Worm (Caenorhabditis elegans) whole organism, mixed stage, embryonic: ENCODE measurements around the gene ZC196.2.

Experiments used
- ceh-39 ChIP-seq: fragments of 150-350 bp; optimal IDR thresholded peaks from 2 replicates; lab custom pipeline; 2014; ENCODE audit warnings: missing biosample characterization, missing genetic modification characterization
- ces-1 ChIP-seq: fragments of 150-350 bp; optimal IDR thresholded peaks from 2 replicates; lab custom pipeline; 2014; ENCODE audit warnings: missing biosample characterization, missing genetic modification reagents, missing genetic modification characterization
- elt-1 ChIP-seq: sonication (generic microtip); optimal IDR thresholded peaks from 2 replicates; lab custom pipeline; 2017; ENCODE audit warnings: missing genetic modification characterization, mild to moderate bottlenecking, missing compliant biosample characterization, antibody characterized with exemption, moderate library complexity, borderline replicate concordance; ENCODE audit not compliant: insufficient read depth
- elt-3 ChIP-seq: fragments of 150-350 bp; optimal IDR thresholded peaks from 2 replicates; lab custom pipeline; 2014; ENCODE audit warnings: missing biosample characterization, missing genetic modification characterization
- lsy-2 ChIP-seq: fragments of 150-350 bp; optimal IDR thresholded peaks from 2 replicates; lab custom pipeline; 2014; ENCODE audit warnings: missing biosample characterization, missing genetic modification characterization
- mep-1 ChIP-seq: fragments of 150-350 bp; optimal IDR thresholded peaks from 2 replicates; lab custom pipeline; 2017; ENCODE audit warnings: missing biosample characterization, missing genetic modification reagents, missing genetic modification characterization, inconsistent platforms
- nhr-28 ChIP-seq: fragments of 150-350 bp; optimal IDR thresholded peaks from 2 replicates; lab custom pipeline; 2014; ENCODE audit warnings: missing biosample characterization, missing genetic modification characterization
- nhr-76 ChIP-seq: sonication (generic microtip); optimal IDR thresholded peaks from 2 replicates; lab custom pipeline; 2017; ENCODE audit warnings: missing biosample characterization, missing genetic modification characterization
- pha-4 ChIP-seq: fragments of 150-350 bp; optimal IDR thresholded peaks from 2 replicates; lab custom pipeline; 2018; ENCODE audit warnings: missing biosample characterization, missing genetic modification reagents, missing genetic modification characterization
- snpc-4 ChIP-seq: fragments of 150-350 bp; optimal IDR thresholded peaks from 2 replicates; lab custom pipeline; 2014; ENCODE audit warnings: missing biosample characterization, missing genetic modification characterization
- unc-39 ChIP-seq: fragments of 150-350 bp; optimal IDR thresholded peaks from 2 replicates; lab custom pipeline; 2014; ENCODE audit warnings: missing biosample characterization, missing genetic modification characterization
- zip-8 ChIP-seq: fragments of 150-350 bp; optimal IDR thresholded peaks from 2 replicates; lab custom pipeline; 2014; ENCODE audit warnings: missing biosample characterization, missing genetic modification characterization

- TF ChIP-seq unc-39 (tag; lab: Kevin White, UChicago) (no peak), elt-3 (tag; lab: Kevin White, UChicago) (no peak), zip-8 (tag; lab: Kevin White, UChicago) (no peak), lsy-2 (tag; lab: Kevin White, UChicago) (no peak), ceh-39 (tag; lab: Kevin White, UChicago) (no peak), nhr-76 (no peak), snpc-4 (no peak), pha-4 (tag; lab: Kevin White, UChicago) (no peak), nhr-28 (tag; lab: Kevin White, UChicago) (no peak), ces-1 (GFP tag; lab: Kevin White, UChicago) (no peak), elt-1 (tag; lab: Kevin White, UChicago) (no peak), mep-1 (tag; lab: Kevin White, UChicago) (no peak)
Observed at ce11 chrV:8730991-8731390, 8.2 kb upstream of the ZC196.2 start.
